Fruit fly (Drosophila melanogaster): ENCODE data around the gene dmGlut.
"Not testable (repeated sequence)": the region's sequence is repeated elsewhere in the genome, so short reads cannot be mapped to it uniquely, and the experiment has no call there.

- TF ChIP-seq CG14711 (tag; optimal IDR thresholded peaks at IDR 0.05); kay (GFP tag; ENCODE audit: borderline replicate concordance); CG33017 (tag; optimal IDR thresholded peaks at IDR 0.05); CG1620 (GFP tag; optimal IDR thresholded peaks at IDR 0.05); bab1 (GFP tag; optimal IDR thresholded peaks at IDR 0.05); CG7045 (GFP tag; optimal IDR thresholded peaks at IDR 0.05); Mnt (GFP tag; optimal IDR thresholded peaks at IDR 0.05); cnc (optimal IDR thresholded peaks at IDR 0.05); CG5204 (GFP tag; optimal IDR thresholded peaks at IDR 0.05); toe (GFP tag; optimal IDR thresholded peaks at IDR 0.05); Clk (GFP tag; optimal IDR thresholded peaks at IDR 0.05): not testable (repeated sequence)
These were observed 31.9 kb upstream of the dmGlut start, which contains the start of the genes CG18789 and Qtzl for dm6 chr2L:11995332-11995790.
